Worm (Caenorhabditis elegans) whole organism, late embryonic: ENCODE results near the gene ZK380.2.

Source experiments
- K02D7.2 ChIP-seq: sonication (generic microtip); optimal IDR thresholded peaks from 2 replicates; lab custom pipeline; 2017; ENCODE audit warnings: mild to moderate bottlenecking, missing genetic modification characterization, missing compliant biosample characterization
- ama-1 ChIP-seq: fragments of 150-350 bp; optimal IDR thresholded peaks from 2 replicates; lab custom pipeline; 2014
- ceh-18 ChIP-seq: sonication (generic microtip); optimal IDR thresholded peaks from 2 replicates; lab custom pipeline; 2016; ENCODE audit warnings: missing genetic modification characterization, missing compliant biosample characterization
- ceh-9 ChIP-seq: sonication (generic microtip); optimal IDR thresholded peaks from 2 replicates; lab custom pipeline; 2016; ENCODE audit warnings: mild to moderate bottlenecking, missing genetic modification characterization, inconsistent platforms, missing compliant biosample characterization
- dve-1 ChIP-seq: sonication (generic microtip); optimal IDR thresholded peaks from 2 replicates; lab custom pipeline; 2017; ENCODE audit warnings: antibody characterized with exemption, mild to moderate bottlenecking, missing genetic modification characterization, missing compliant biosample characterization
- fkh-10 ChIP-seq: fragments of 150-350 bp; optimal IDR thresholded peaks from 2 replicates; lab custom pipeline; 2014; ENCODE audit warnings: missing biosample characterization, missing genetic modification reagents, missing genetic modification characterization
- hlh-30 ChIP-seq: sonication (generic microtip); optimal IDR thresholded peaks from 2 replicates; lab custom pipeline; 2017; ENCODE audit warnings: antibody characterized with exemption, missing genetic modification characterization, missing compliant biosample characterization; ENCODE audit not compliant: insufficient read depth
- hlh-6 ChIP-seq: sonication (generic microtip); optimal IDR thresholded peaks from 2 replicates; lab custom pipeline; 2016; ENCODE audit warnings: missing genotype, missing genetic modification characterization, missing compliant biosample characterization
- lin-11 ChIP-seq: fragments of 200-800 bp; sonication (Bioruptor generic); optimal IDR thresholded peaks from 2 replicates; lab custom pipeline; 2018; ENCODE audit warnings: mild to moderate bottlenecking, missing genetic modification characterization, missing compliant biosample characterization
- nfya-1 ChIP-seq: sonication (generic microtip); optimal IDR thresholded peaks from 2 replicates; lab custom pipeline; 2017; ENCODE audit warnings: missing genetic modification characterization, mild to moderate bottlenecking, missing compliant biosample characterization, antibody characterized with exemption, moderate library complexity
- nhr-11 ChIP-seq: fragments of 150-350 bp; optimal IDR thresholded peaks from 2 replicates; lab custom pipeline; 2014; ENCODE audit warnings: missing biosample characterization, missing genetic modification characterization
- npax-4 ChIP-seq: sonication (generic microtip); optimal IDR thresholded peaks from 2 replicates; lab custom pipeline; 2016; ENCODE audit warnings: missing genetic modification characterization, missing compliant biosample characterization
- unc-42 ChIP-seq: sonication (generic microtip); optimal IDR thresholded peaks from 2 replicates; lab custom pipeline; 2016; ENCODE audit warnings: missing genotype, missing genetic modification characterization, missing compliant biosample characterization
- unc-55 ChIP-seq: sonication (generic microtip); optimal IDR thresholded peaks from 2 replicates; lab custom pipeline; 2017; ENCODE audit warnings: missing biosample characterization, missing genetic modification reagents, missing genetic modification characterization

DNA sequence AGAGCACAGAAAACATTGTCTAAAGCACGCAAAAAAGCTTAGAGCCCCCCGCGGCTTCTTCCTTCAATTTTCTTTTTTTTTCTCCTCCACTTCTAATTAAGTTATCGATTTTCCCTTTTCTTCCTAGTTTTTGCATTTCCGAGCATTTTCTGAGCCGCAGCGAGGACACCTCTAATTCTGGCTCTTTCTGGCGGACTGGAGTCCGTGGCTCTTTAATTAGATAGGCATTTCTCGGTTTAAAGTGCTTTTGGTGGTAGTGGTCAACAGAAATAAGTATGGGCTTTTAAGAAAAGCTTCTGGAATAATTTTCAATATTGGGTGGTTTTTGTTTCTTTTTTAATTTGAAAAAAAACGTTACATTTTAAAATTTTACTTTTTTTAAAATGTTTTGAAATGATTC, 29.7 kb upstream of the ZK380.2 start:
- TF ChIP-seq unc-42 (tag; lab: Kevin White, UChicago) (peak; percentile 68), hlh-6 (tag; lab: Kevin White, UChicago) (no peak), lin-11 (tag; lab: Kevin White, UChicago) (no peak), unc-55 (GFP tag; lab: Kevin White, UChicago) (no peak), ama-1 (no peak), nhr-11 (tag; lab: Kevin White, UChicago) (no peak), ceh-9 (tag; lab: Kevin White, UChicago) (no peak), nfya-1 (no peak), hlh-30 (no peak), npax-4 (tag; lab: Kevin White, UChicago) (no peak), K02D7.2 (tag; lab: Kevin White, UChicago) (no peak), ceh-18 (tag; lab: Kevin White, UChicago) (no peak), dve-1 (tag; lab: Kevin White, UChicago) (no peak), fkh-10 (GFP tag; lab: Kevin White, UChicago) (no peak)
